Fruit fly (Drosophila melanogaster) whole organism, embryonic: ENCODE measurements around the gene Dh44.

ENCODE experiments used
- B-H1 ChIP-seq: fragments of 200-800 bp; sonication (Bioruptor generic); IDR thresholded peaks from 3 replicates; pipeline ENCODE4 v1.3.6; 2022; ENCODE audit warnings: missing biosample characterization, missing genetic modification characterization
- Bdp1 ChIP-seq: fragments of 200-800 bp; sonication (Bioruptor generic); optimal IDR thresholded peaks from 3 replicates; lab custom pipeline; 2016; ENCODE audit warnings: missing biosample characterization, missing genetic modification characterization
- CG10209 ChIP-seq: fragments of 200-800 bp; sonication (Bioruptor generic); optimal IDR thresholded peaks from 3 replicates; lab custom pipeline; 2017; ENCODE audit warnings: missing biosample characterization, mild to moderate bottlenecking, missing genetic modification characterization, missing genetic modification reagents
- CG10274 ChIP-seq: fragments of 200-800 bp; sonication (Bioruptor generic); optimal IDR thresholded peaks from 3 replicates; lab custom pipeline; 2017; ENCODE audit warnings: missing biosample characterization, mild to moderate bottlenecking, missing genetic modification characterization
- CG10366 ChIP-seq: fragments of 200-800 bp; sonication (Bioruptor generic); IDR thresholded peaks from 2 replicates; pipeline ENCODE4 v1.3.6; 2022; ENCODE audit warnings: missing biosample characterization, missing genetic modification characterization
- CG10543 ChIP-seq: fragments of 200-800 bp; sonication (Bioruptor generic); optimal IDR thresholded peaks from 3 replicates; lab custom pipeline; 2017; ENCODE audit warnings: missing biosample characterization, mild to moderate bottlenecking, missing genetic modification characterization, moderate library complexity
- CG11085 ChIP-seq: fragments of 200-800 bp; sonication (Bioruptor generic); IDR thresholded peaks from 2 replicates; pipeline ENCODE4 v1.3.6; 2022; ENCODE audit warnings: missing biosample characterization, missing genetic modification characterization
- CG11398 ChIP-seq: fragments of 200-800 bp; sonication (Bioruptor generic); optimal IDR thresholded peaks from 2 replicates; lab custom pipeline; 2016; ENCODE audit warnings: missing biosample characterization, missing genetic modification characterization
- CG11504 ChIP-seq: fragments of 200-800 bp; sonication (Bioruptor generic); optimal IDR thresholded peaks from 3 replicates; lab custom pipeline; 2019; ENCODE audit warnings: missing biosample characterization, mild to moderate bottlenecking, missing genetic modification characterization, moderate library complexity
- CG12219 ChIP-seq: fragments of 200-800 bp; sonication (Bioruptor generic); optimal IDR thresholded peaks from 3 replicates; lab custom pipeline; 2018; ENCODE audit warnings: missing biosample characterization, mild to moderate bottlenecking, missing genetic modification characterization
- CG1233 ChIP-seq: fragments of 200-800 bp; sonication (Bioruptor generic); optimal IDR thresholded peaks from 4 replicates; lab custom pipeline; 2018; ENCODE audit warnings: missing biosample characterization, mild to moderate bottlenecking, missing genetic modification characterization
- CG12942 ChIP-seq: fragments of 200-800 bp; sonication (Bioruptor generic); optimal IDR thresholded peaks from 3 replicates; lab custom pipeline; 2016; ENCODE audit warnings: missing biosample characterization, missing genetic modification characterization
- CG16863 ChIP-seq: fragments of 200-800 bp; sonication (Bioruptor generic); optimal IDR thresholded peaks from 3 replicates; lab custom pipeline; 2016; ENCODE audit warnings: missing biosample characterization, missing genetic modification characterization
- CG17802 ChIP-seq: fragments of 200-800 bp; sonication (Bioruptor generic); optimal IDR thresholded peaks from 2 replicates; lab custom pipeline; 2018; ENCODE audit warnings: missing biosample characterization, mild to moderate bottlenecking, missing genetic modification characterization, moderate library complexity
- CG3065 ChIP-seq: fragments of 200-800 bp; sonication (Bioruptor generic); optimal IDR thresholded peaks from 2 replicates; lab custom pipeline; 2016; ENCODE audit warnings: missing biosample characterization, missing genetic modification characterization
- CG31365 ChIP-seq: fragments of 200-800 bp; sonication (Bioruptor generic); optimal IDR thresholded peaks from 2 replicates; lab custom pipeline; 2018; ENCODE audit warnings: missing biosample characterization, mild to moderate bottlenecking, missing genetic modification characterization
- CG3726 ChIP-seq: fragments of 200-800 bp; sonication (Bioruptor generic); IDR thresholded peaks from 3 replicates; pipeline ENCODE4, ENCODE4 v1.3.6; 2022; ENCODE audit warnings: missing biosample characterization, missing genetic modification characterization
- CG4707 ChIP-seq: fragments of 200-800 bp; sonication (Bioruptor generic); optimal IDR thresholded peaks from 2 replicates; lab custom pipeline; 2018; ENCODE audit warnings: missing biosample characterization, mild to moderate bottlenecking, missing genetic modification characterization, moderate library complexity
- CG6854 ChIP-seq: fragments of 200-800 bp; sonication (Bioruptor generic); optimal IDR thresholded peaks from 3 replicates; lab custom pipeline; 2017; ENCODE audit warnings: missing biosample characterization, mild to moderate bottlenecking, missing genetic modification characterization
- CG7786 ChIP-seq: fragments of 200-800 bp; sonication (Bioruptor generic); optimal IDR thresholded peaks from 2 replicates; lab custom pipeline; 2016; ENCODE audit warnings: missing biosample characterization, missing genetic modification characterization
- CG7987 ChIP-seq: fragments of 200-800 bp; sonication (Bioruptor generic); optimal IDR thresholded peaks from 2 replicates; lab custom pipeline; 2018; ENCODE audit warnings: missing biosample characterization, mild to moderate bottlenecking, missing genetic modification characterization, moderate library complexity
- CG8089 ChIP-seq: fragments of 200-800 bp; sonication (Bioruptor generic); optimal IDR thresholded peaks from 3 replicates; lab custom pipeline; 2016; ENCODE audit warnings: missing biosample characterization, missing genetic modification characterization
- CG8478 ChIP-seq: fragments of >200 bp; optimal IDR thresholded peaks from 2 replicates; lab custom pipeline; 2018
- CG9215 ChIP-seq: fragments of 200-800 bp; sonication (Bioruptor generic); IDR thresholded peaks from 2 replicates; pipeline ENCODE4 v1.3.6; 2022; ENCODE audit warnings: missing biosample characterization, missing genetic modification characterization
- CG9437 ChIP-seq: fragments of 200-800 bp; sonication (Bioruptor generic); optimal IDR thresholded peaks from 2 replicates; lab custom pipeline; 2018; ENCODE audit warnings: missing biosample characterization, mild to moderate bottlenecking, missing genetic modification characterization
- CG9609 ChIP-seq: fragments of 200-800 bp; sonication (Bioruptor generic); optimal IDR thresholded peaks from 3 replicates; lab custom pipeline; 2016; ENCODE audit warnings: missing biosample characterization, missing genetic modification characterization
- CG9797 ChIP-seq: fragments of 200-800 bp; sonication (Bioruptor generic); optimal IDR thresholded peaks from 3 replicates; lab custom pipeline; 2018; ENCODE audit warnings: missing biosample characterization, mild to moderate bottlenecking, missing genetic modification characterization
- CG9932 ChIP-seq: fragments of 200-800 bp; sonication (Bioruptor generic); IDR thresholded peaks from 2 replicates; pipeline ENCODE4 v1.3.6; 2022; ENCODE audit warnings: missing biosample characterization, missing genetic modification characterization
- Dek ChIP-seq: fragments of 200-800 bp; sonication (Bioruptor generic); optimal IDR thresholded peaks from 3 replicates; lab custom pipeline; 2019; ENCODE audit warnings: missing biosample characterization, mild to moderate bottlenecking, missing genetic modification characterization, moderate library complexity
- Drgx ChIP-seq: fragments of 200-800 bp; sonication (Bioruptor generic); IDR thresholded peaks from 2 replicates; pipeline ENCODE4 v1.3.6; 2022; ENCODE audit warnings: missing biosample characterization, missing genetic modification characterization
- Ets65A ChIP-seq: fragments of 200-800 bp; sonication (Bioruptor generic); peaks from one replicate; lab custom pipeline; 2016; ENCODE audit warnings: missing biosample characterization, missing genetic modification characterization
- Hmx ChIP-seq: fragments of 200-800 bp; sonication (Bioruptor generic); optimal IDR thresholded peaks from 2 replicates; lab custom pipeline; 2016; ENCODE audit warnings: missing biosample characterization, missing genetic modification characterization
- Hr3 ChIP-seq: fragments of 200-800 bp; sonication (Bioruptor generic); optimal IDR thresholded peaks from 3 replicates; lab custom pipeline; 2016; ENCODE audit warnings: missing biosample characterization, missing genetic modification characterization
- Kr ChIP-seq: fragments of 200-800 bp; sonication (Bioruptor generic); optimal IDR thresholded peaks from 2 replicates; lab custom pipeline; 2017; ENCODE audit warnings: missing biosample characterization, mild to moderate bottlenecking, missing genetic modification characterization
- Nf-YA ChIP-seq: fragments of 200-800 bp; sonication (Bioruptor generic); IDR thresholded peaks from 2 replicates; pipeline ENCODE4 v1.3.6; 2022; ENCODE audit warnings: missing biosample characterization, missing genetic modification characterization
- Opbp ChIP-seq: fragments of 200-800 bp; sonication (Bioruptor generic); IDR thresholded peaks from 3 replicates; pipeline ENCODE4 v1.3.6; 2022; ENCODE audit warnings: missing biosample characterization, missing genetic modification characterization; ENCODE audit not compliant: partially characterized antibody
- Side ChIP-seq: fragments of 200-800 bp; sonication (Bioruptor generic); optimal IDR thresholded peaks from 2 replicates; lab custom pipeline; 2016; ENCODE audit warnings: missing biosample characterization, missing genetic modification characterization
- Spps ChIP-seq: fragments of 200-800 bp; sonication (Bioruptor generic); optimal IDR thresholded peaks from 2 replicates; lab custom pipeline; 2018; ENCODE audit warnings: missing biosample characterization, mild to moderate bottlenecking, missing genetic modification characterization
- Stat92E ChIP-seq, 3 experiments: fragments of >200 bp in 2 of 3; fragments of 200-800 bp in 1 of 3; sonication (Bioruptor generic) in 1 of 3; optimal IDR thresholded peaks; 2 replicates each; lab custom pipeline; 2017 to 2019; ENCODE audit warnings: missing biosample characterization in 3 of 3, missing genetic modification characterization in 3 of 3, mild to moderate bottlenecking in 1 of 3, moderate library complexity in 1 of 3
- Xbp1 ChIP-seq: fragments of 200-800 bp; sonication (Bioruptor generic); optimal IDR thresholded peaks from 3 replicates; lab custom pipeline; 2016; ENCODE audit warnings: missing biosample characterization, mild to moderate bottlenecking, missing genetic modification characterization
- br ChIP-seq: fragments of >200 bp; optimal IDR thresholded peaks from 2 replicates; lab custom pipeline; 2017
- chif ChIP-seq, 2 experiments: fragments of 200-800 bp; sonication (Bioruptor generic); optimal IDR thresholded peaks; 3 replicates each; lab custom pipeline; 2016; ENCODE audit warnings: missing biosample characterization in 2 of 2, missing genetic modification characterization in 2 of 2
- dysf ChIP-seq: fragments of 200-800 bp; sonication (Bioruptor generic); IDR thresholded peaks from 3 replicates; pipeline ENCODE4 v1.3.6; 2022; ENCODE audit warnings: missing biosample characterization, missing genetic modification characterization
- fru ChIP-seq: fragments of >200 bp; optimal IDR thresholded peaks from 2 replicates; lab custom pipeline; 2017
- h ChIP-seq: fragments of >200 bp; optimal IDR thresholded peaks from 2 replicates; lab custom pipeline; 2017
- jing ChIP-seq: fragments of 200-800 bp; sonication (Bioruptor generic); optimal IDR thresholded peaks from 2 replicates; lab custom pipeline; 2018; ENCODE audit warnings: missing biosample characterization, mild to moderate bottlenecking, missing genetic modification characterization
- pnt ChIP-seq: fragments of 200-800 bp; sonication (Bioruptor generic); optimal IDR thresholded peaks from 3 replicates; lab custom pipeline; 2016; ENCODE audit warnings: missing biosample characterization, missing genetic modification characterization
- repo ChIP-seq: fragments of 200-800 bp; sonication (Bioruptor generic); optimal IDR thresholded peaks from 2 replicates; lab custom pipeline; 2016; ENCODE audit warnings: missing biosample characterization, missing genetic modification characterization
- sens ChIP-seq: fragments of 200-800 bp; sonication (Bioruptor generic); peaks from one replicate; lab custom pipeline; 2016; ENCODE audit warnings: missing biosample characterization, missing genetic modification characterization
- sr ChIP-seq: fragments of 200-800 bp; sonication (Bioruptor generic); IDR thresholded peaks from 3 replicates; pipeline ENCODE4 v1.3.6; 2022; ENCODE audit warnings: missing biosample characterization, missing genetic modification characterization
- tio ChIP-seq: fragments of 200-800 bp; sonication (Bioruptor generic); optimal IDR thresholded peaks from 2 replicates; lab custom pipeline; 2017; ENCODE audit warnings: missing biosample characterization, missing genetic modification characterization, inconsistent platforms
- tll ChIP-seq, 2 experiments: fragments of 200-800 bp in 1 of 2; fragments of >200 bp in 1 of 2; sonication (Bioruptor generic) in 1 of 2; optimal IDR thresholded peaks; 2 replicates each; lab custom pipeline; 2017 to 2019; ENCODE audit warnings: missing biosample characterization in 2 of 2, missing genetic modification characterization in 2 of 2, mild to moderate bottlenecking in 1 of 2, moderate library complexity in 1 of 2

Gene Dh44

dm6 chr3R:9626880-9627401, 11.0 kb upstream of the Dh44 start, which contains the start of the genes CG9427 and CG8319 (continued):
- TF ChIP-seq CG9797 (GFP tag; lab: Kevin White, UChicago) = peak; percentile 25
- peak; percentile 56 for TF ChIP-seq Hr3 (GFP tag; lab: Kevin White, UChicago)
- TF ChIP-seq CG9932 (GFP tag; lab: Robert Waterston, UW) = peak; percentile 73
- peak; percentile 0 for TF ChIP-seq pnt (GFP tag; lab: Kevin White, UChicago)
- TF ChIP-seq CG17802 (tag; lab: Kevin White, UChicago) = no peak
- TF ChIP-seq sens (GFP tag; lab: Kevin White, UChicago) = peak; percentile 94
- no peak for TF ChIP-seq br (lab: Kevin White, UChicago)
- no peak for TF ChIP-seq CG10274 (GFP tag; lab: Kevin White, UChicago)
- peak; percentile 50 for TF ChIP-seq Spps (tag; lab: Kevin White, UChicago)
- TF ChIP-seq Stat92E (GFP tag; optimal IDR thresholded peaks at IDR 0.05; lab: Kevin White, UChicago) = peak in 1 of 3 experiments; percentile 31
- no peak for TF ChIP-seq CG6854 (GFP tag; lab: Kevin White, UChicago)
- no peak for TF ChIP-seq B-H1 (GFP tag; lab: Robert Waterston, UW)
- TF ChIP-seq jing = no peak
- TF ChIP-seq CG11504 (tag; lab: Kevin White, UChicago) = no peak
- TF ChIP-seq CG9609 (GFP tag; lab: Kevin White, UChicago) = peak; percentile 47
- no peak for TF ChIP-seq sr (GFP tag; lab: Robert Waterston, UW)
- no peak for TF ChIP-seq CG7987
- peak; percentile 59 for TF ChIP-seq Hmx (GFP tag; lab: Kevin White, UChicago)
- no peak for TF ChIP-seq fru (lab: Kevin White, UChicago)
- TF ChIP-seq CG10209 (GFP tag; lab: Kevin White, UChicago) = peak; percentile 45
- TF ChIP-seq CG8478 = no peak
- TF ChIP-seq Xbp1 (GFP tag; lab: Kevin White, UChicago) = peak; percentile 75
- peak; percentile 24 for TF ChIP-seq Side (GFP tag; lab: Kevin White, UChicago)
- TF ChIP-seq CG11085 = peak; percentile 41; the same call in 1 of the 2 replicates
- peak; percentile 66 for TF ChIP-seq CG10543
- TF ChIP-seq CG9437 (GFP tag; lab: Kevin White, UChicago) = peak; percentile 9
- peak; percentile 41 for TF ChIP-seq CG3065 (GFP tag; lab: Kevin White, UChicago)
- TF ChIP-seq CG12219 (GFP tag; lab: Kevin White, UChicago) = no peak
- 0 out of 2 replicates have a peak, but pooled peaks have one; percentile 47 for TF ChIP-seq CG10366 (GFP tag; lab: Robert Waterston, UW)
- no peak; the same call in 1 of the 2 replicates for TF ChIP-seq CG9215 (GFP tag; lab: Robert Waterston, UW)
- TF ChIP-seq chif (GFP tag; optimal IDR thresholded peaks at IDR 0.05; lab: Kevin White, UChicago) = peak; percentile 40 to 63
- TF ChIP-seq CG12942 (GFP tag; lab: Kevin White, UChicago) = peak; percentile 61
- no peak for TF ChIP-seq CG8089 (GFP tag; lab: Kevin White, UChicago)
- 0 out of 3 replicates have a peak, but pooled peaks have one; percentile 21 for TF ChIP-seq dysf (GFP tag; lab: Robert Waterston, UW)
- peak; percentile 48 for TF ChIP-seq CG1233 (GFP tag; lab: Kevin White, UChicago)
- TF ChIP-seq h (lab: Kevin White, UChicago) = no peak
- TF ChIP-seq tll (GFP tag; optimal IDR thresholded peaks at IDR 0.05; lab: Kevin White, UChicago) = peak in 1 of 2 experiments; percentile 94
- TF ChIP-seq CG31365 (tag; lab: Kevin White, UChicago) = no peak
- TF ChIP-seq CG11398 (GFP tag; lab: Kevin White, UChicago) = peak; percentile 22
- TF ChIP-seq repo (GFP tag; lab: Kevin White, UChicago) = no peak
- no peak for TF ChIP-seq Nf-YA (GFP tag; lab: Robert Waterston, UW)
- no peak for TF ChIP-seq Drgx (GFP tag; lab: Robert Waterston, UW)
- TF ChIP-seq CG4707 = no peak
- TF ChIP-seq Dek (tag; lab: Kevin White, UChicago) = peak; percentile 71
- TF ChIP-seq CG16863 (GFP tag; lab: Kevin White, UChicago) = peak; percentile 49
- TF ChIP-seq Opbp (GFP tag; lab: Robert Waterston, UW) = peak; percentile 48; the same call in 2 of the 3 replicates
- no peak for TF ChIP-seq Kr (GFP tag; lab: Kevin White, UChicago)
- TF ChIP-seq Ets65A (GFP tag; lab: Kevin White, UChicago) = no peak
- TF ChIP-seq Bdp1 (GFP tag; lab: Kevin White, UChicago) = peak; percentile 11
- 0 out of 3 replicates have a peak, but pooled peaks have one; percentile 58 for TF ChIP-seq CG3726
- TF ChIP-seq CG7786 (GFP tag; lab: Kevin White, UChicago) = peak; percentile 33
- no peak for TF ChIP-seq tio (GFP tag; lab: Kevin White, UChicago)
